Fruit fly (Drosophila melanogaster): ENCODE measurements around the gene CG32235.

dm6 chr3L:4836353-4836752, 23.9 kb downstream of the CG32235 start:
- TF ChIP-seq CTCF (optimal IDR thresholded peaks at IDR 0.05) (no peak), CG8478 (optimal IDR thresholded peaks at IDR 0.05) (no peak)

Data from S2 (cell line).